Worm (Caenorhabditis elegans): ENCODE data around the gene Y53C12B.1.

- TF ChIP-seq aly-1 (tag; optimal IDR thresholded peaks at IDR 0.05) (no peak), ama-1 (optimal IDR thresholded peaks at IDR 0.05) (no peak), hmg-4 (GFP tag; optimal IDR thresholded peaks at IDR 0.05) (no peak), ceh-13 (GFP tag; optimal IDR thresholded peaks at IDR 0.05) (no peak), tbx-37 (GFP tag; conservative IDR thresholded peaks at IDR 0.05) (no peak), sea-1 (GFP tag; conservative IDR thresholded peaks at IDR 0.05) (no peak), ceh-36 (tag; optimal IDR thresholded peaks at IDR 0.05) (no peak), pes-1 (GFP tag; IDR thresholded peaks at IDR 0.05) (no peak), hnd-1 (tag; optimal IDR thresholded peaks at IDR 0.05) (no peak), B0310.2 (tag; optimal IDR thresholded peaks at IDR 0.05) (no peak), ets-7 (tag; optimal IDR thresholded peaks at IDR 0.05) (no peak), F13C5.2 (tag; optimal IDR thresholded peaks at IDR 0.05) (no peak)
Measured at ce11 chrII:9757651-9758282, 11.9 kb upstream of the Y53C12B.1 start, which contains the start of gene shk-1.
